Fruit fly (Drosophila melanogaster) Kc167 (cell line): Measurements from ENCODE around the gene Rala.

ENCODE experiments used
- Myc ChIP-seq: fragments of >200 bp; optimal IDR thresholded peaks from 2 replicates; lab custom pipeline; 2017; ENCODE audit warnings: missing external identifiers
- Sin3A ChIP-seq: fragments of >200 bp; optimal IDR thresholded peaks from 2 replicates; lab custom pipeline; 2018; ENCODE audit warnings: missing external identifiers
- h ChIP-seq: fragments of >200 bp; optimal IDR thresholded peaks from 3 replicates; lab custom pipeline; 2018; ENCODE audit warnings: missing external identifiers
- insv ChIP-seq: fragments of >200 bp; optimal IDR thresholded peaks from 3 replicates; lab custom pipeline; 2018; ENCODE audit warnings: missing external identifiers
- psq ChIP-seq: fragments of >200 bp; optimal IDR thresholded peaks from 2 replicates; lab custom pipeline; 2017; ENCODE audit warnings: missing external identifiers
- ttk ChIP-seq: sonication (Bioruptor generic); optimal IDR thresholded peaks from 2 replicates; lab custom pipeline; 2017; ENCODE audit warnings: missing external identifiers

Rala gene

dm6 chrX:3688576-3688975 lies 30.9 kb downstream of the Rala start:
- TF ChIP-seq Sin3A (lab: Kevin White, UChicago) (no peak), h (lab: Kevin White, UChicago) (no peak), insv (lab: Kevin White, UChicago) (no peak), ttk (lab: Kevin White, UChicago) (no peak), Myc (lab: Kevin White, UChicago) (no peak), psq (lab: Kevin White, UChicago) (no peak)

dm6 chrX:3687837-3688375 lies 31.5 kb downstream of the Rala start:
- TF ChIP-seq psq (lab: Kevin White, UChicago) (no peak), ttk (lab: Kevin White, UChicago) (no peak), h (lab: Kevin White, UChicago) (no peak)

dm6 chrX:3686469-3687410 lies 32.7 kb downstream of the Rala start:
- TF ChIP-seq ttk (lab: Kevin White, UChicago) (no peak), Sin3A (lab: Kevin White, UChicago) (no peak), Myc (lab: Kevin White, UChicago) (no peak)

- no peak for TF ChIP-seq psq (lab: Kevin White, UChicago)
- TF ChIP-seq ttk (lab: Kevin White, UChicago), result no peak
- no peak for TF ChIP-seq h (lab: Kevin White, UChicago)
- TF ChIP-seq Myc (lab: Kevin White, UChicago), result no peak
- TF ChIP-seq insv (lab: Kevin White, UChicago), result no peak
Observed at dm6 chrX:3685534-3685922, 33.9 kb downstream of the Rala start.

- TF ChIP-seq psq (lab: Kevin White, UChicago) (no peak), insv (lab: Kevin White, UChicago) (no peak), h (lab: Kevin White, UChicago) (no peak), Sin3A (lab: Kevin White, UChicago) (no peak), Myc (lab: Kevin White, UChicago) (no peak), ttk (lab: Kevin White, UChicago) (no peak)
Observed at dm6 chrX:3684809-3685533, 34.5 kb downstream of the Rala start.

dm6 chrX:3682483-3682813 lies 37.0 kb downstream of the Rala start:
- no peak for TF ChIP-seq Sin3A (lab: Kevin White, UChicago)
- TF ChIP-seq insv (lab: Kevin White, UChicago), result no peak
- no peak for TF ChIP-seq ttk (lab: Kevin White, UChicago)
- no peak for TF ChIP-seq psq (lab: Kevin White, UChicago)
- no peak for TF ChIP-seq h (lab: Kevin White, UChicago)

- TF ChIP-seq ttk (lab: Kevin White, UChicago), result no peak
- no peak for TF ChIP-seq Sin3A (lab: Kevin White, UChicago)
- TF ChIP-seq insv (lab: Kevin White, UChicago), result no peak
- TF ChIP-seq Myc (lab: Kevin White, UChicago), result no peak
- TF ChIP-seq h (lab: Kevin White, UChicago), result no peak
- no peak for TF ChIP-seq psq (lab: Kevin White, UChicago)
Observed at dm6 chrX:3681729-3682482, 37.5 kb downstream of the Rala start.

- no peak for TF ChIP-seq insv (lab: Kevin White, UChicago)
Observed at dm6 chrX:3680703-3681270, 38.6 kb downstream of the Rala start.

- TF ChIP-seq ttk (lab: Kevin White, UChicago) (no peak), Sin3A (lab: Kevin White, UChicago) (no peak), h (lab: Kevin White, UChicago) (no peak), psq (lab: Kevin White, UChicago) (no peak), Myc (lab: Kevin White, UChicago) (no peak), insv (lab: Kevin White, UChicago) (no peak)
Observed at dm6 chrX:3679921-3680702, 39.3 kb downstream of the Rala start.

- TF ChIP-seq Myc (lab: Kevin White, UChicago) (no peak), ttk (lab: Kevin White, UChicago) (no peak), Sin3A (lab: Kevin White, UChicago) (no peak)
Observed at dm6 chrX:3677847-3678411, 41.5 kb downstream of the Rala start.
